Worm (Caenorhabditis elegans): ENCODE data around the gene W05H9.2.

W05H9.2 gene

ce11 chrX:6251947-6252617, 14.8 kb upstream of the W05H9.2 start (continued):
- peak; percentile 54 for TF ChIP-seq ztf-26 (tag; optimal IDR thresholded peaks at IDR 0.05)
- no peak for TF ChIP-seq F55B11.4 (tag; optimal IDR thresholded peaks at IDR 0.05; ENCODE audit: borderline replicate concordance, insufficient read depth)
- TF ChIP-seq hmg-1.2 (GFP tag; IDR thresholded peaks at IDR 0.05) = peak; percentile 36
- TF ChIP-seq efl-1 (GFP tag; optimal IDR thresholded peaks at IDR 0.05) = no peak
- no peak for TF ChIP-seq madf-8 (GFP tag; conservative IDR thresholded peaks at IDR 0.05)
- TF ChIP-seq aptf-2 (GFP tag; conservative IDR thresholded peaks at IDR 0.05) = no peak
- no peak for TF ChIP-seq lin-54 (GFP tag; optimal IDR thresholded peaks at IDR 0.05)
- no peak for TF ChIP-seq nhr-27 (tag; optimal IDR thresholded peaks at IDR 0.05)
- no peak for TF ChIP-seq let-526 (GFP tag; IDR thresholded peaks at IDR 0.05)
- TF ChIP-seq Y53G8AR.9 (GFP tag; conservative IDR thresholded peaks at IDR 0.05) = 0 out of 2 replicates have a peak, but pooled peaks have one; percentile 52
- no peak for TF ChIP-seq ceh-40 (GFP tag; IDR thresholded peaks at IDR 0.05)
- TF ChIP-seq ztf-18 (tag; optimal IDR thresholded peaks at IDR 0.05) = no peak
- TF ChIP-seq C06A6.2 (GFP tag; conservative IDR thresholded peaks at IDR 0.05) = 0 out of 2 replicates have a peak, but pooled peaks have one; percentile 11

ce11 chrX:6252752-6253151, 14.1 kb upstream of the W05H9.2 start:
- TF ChIP-seq gei-17 (GFP tag; optimal IDR thresholded peaks at IDR 0.05) (no peak), ama-1 (optimal IDR thresholded peaks at IDR 0.05) (peak; percentile 30), ama-1 (GFP tag; optimal IDR thresholded peaks at IDR 0.05) (no peak)

- peak; percentile 41; the same call in 1 of the 2 replicates for TF ChIP-seq C06A6.2 (GFP tag; conservative IDR thresholded peaks at IDR 0.05)
- TF ChIP-seq cebp-1 (GFP tag; IDR thresholded peaks at IDR 0.05) = no peak
- TF ChIP-seq cebp-1 (tag; optimal IDR thresholded peaks at IDR 0.05) = peak; percentile 2
- no peak for TF ChIP-seq Y53G8AR.9 (GFP tag; conservative IDR thresholded peaks at IDR 0.05)
- peak; percentile 67 for TF ChIP-seq ama-1 (optimal IDR thresholded peaks at IDR 0.05)
- TF ChIP-seq ama-1 (GFP tag; optimal IDR thresholded peaks at IDR 0.05) = no peak
- no peak for TF ChIP-seq snpc-4 (GFP tag; optimal IDR thresholded peaks at IDR 0.05)
- TF ChIP-seq snpc-4 (tag; optimal IDR thresholded peaks at IDR 0.05) = no peak
- no peak for TF ChIP-seq aptf-2 (GFP tag; conservative IDR thresholded peaks at IDR 0.05)
- TF ChIP-seq ekl-4 (GFP tag; IDR thresholded peaks at IDR 0.05) = no peak
- TF ChIP-seq ZK185.1 (tag; optimal IDR thresholded peaks at IDR 0.05; ENCODE audit: poor library complexity, severe bottlenecking) = peak; percentile 61
These were observed 13.7 kb upstream of the W05H9.2 start for ce11 chrX:6253160-6253559.

ce11 chrX:6253566-6253898, 13.3 kb upstream of the W05H9.2 start:
- TF ChIP-seq K12H6.12 (tag; optimal IDR thresholded peaks at IDR 0.05) = no peak
- TF ChIP-seq snpc-4 (GFP tag; optimal IDR thresholded peaks at IDR 0.05) = no peak
- TF ChIP-seq snpc-4 (tag; optimal IDR thresholded peaks at IDR 0.05) = peak in 1 of 4 experiments; percentile 17

ce11 chrX:6253899-6254670, 12.8 kb upstream of the W05H9.2 start:
- no peak for TF ChIP-seq egl-18 (GFP tag; IDR thresholded peaks at IDR 0.05)
- TF ChIP-seq attf-6 (GFP tag; IDR thresholded peaks at IDR 0.05) = peak; percentile 50; the same call in 1 of the 2 replicates
- peak; percentile 46; the same call in 1 of the 2 replicates for TF ChIP-seq Y79H2A.3 (GFP tag; conservative IDR thresholded peaks at IDR 0.05)
- TF ChIP-seq rcor-1 (GFP tag; IDR thresholded peaks at IDR 0.05) = no peak; the same call in 1 of the 2 replicates
- no peak for TF ChIP-seq tbx-9 (tag; optimal IDR thresholded peaks at IDR 0.05; ENCODE audit: borderline replicate concordance)
- TF ChIP-seq nhr-27 (tag; optimal IDR thresholded peaks at IDR 0.05) = no peak
- TF ChIP-seq lag-1 (GFP tag; IDR thresholded peaks at IDR 0.05) = no peak
- peak; percentile 1 for TF ChIP-seq unc-62 (GFP tag; optimal IDR thresholded peaks at IDR 0.05)
- TF ChIP-seq F52B5.7 (tag; optimal IDR thresholded peaks at IDR 0.05) = peak; percentile 24
- TF ChIP-seq hlh-12 (tag; optimal IDR thresholded peaks at IDR 0.05) = no peak
- peak; percentile 26 for TF ChIP-seq tbp1 (GFP tag; optimal IDR thresholded peaks at IDR 0.05)
- TF ChIP-seq Y53G8AR.9 (GFP tag; conservative IDR thresholded peaks at IDR 0.05) = peak; percentile 85
- no peak for TF ChIP-seq Y67H2A.10 (GFP tag; conservative IDR thresholded peaks at IDR 0.05)
- TF ChIP-seq sptf-2 (GFP tag; optimal IDR thresholded peaks at IDR 0.05) = no peak
- no peak; the same call in none of the 2 replicates for TF ChIP-seq nfyb-1 (GFP tag; IDR thresholded peaks at IDR 0.05)
- no peak for TF ChIP-seq ceh-58 (GFP tag; IDR thresholded peaks at IDR 0.05)
- peak; percentile 42; the same call in 1 of the 2 replicates for TF ChIP-seq madf-6 (GFP tag; IDR thresholded peaks at IDR 0.05)
- no peak for TF ChIP-seq athp-1 (tag; optimal IDR thresholded peaks at IDR 0.05)
- TF ChIP-seq Y53F4B.3 (GFP tag; IDR thresholded peaks at IDR 0.05) = no peak

Measured in whole organism, young adult.